Fruit fly (Drosophila melanogaster) whole organism, embryonic: ENCODE results near the gene Oatp30B.
A peak's percentile ranks its signal among the peaks of the same experiment; 100 is the strongest.

Experiments used
- Aef1 ChIP-seq: fragments of 200-800 bp; sonication (Bioruptor generic); IDR thresholded peaks from 3 replicates; pipeline ENCODE4 v1.3.6; 2022; ENCODE audit warnings: missing biosample characterization, missing genetic modification characterization
- Awh ChIP-seq: fragments of 200-800 bp; sonication (Bioruptor generic); IDR thresholded peaks from 2 replicates; pipeline ENCODE4, ENCODE4 v1.3.6; 2022; ENCODE audit warnings: missing biosample characterization, missing genetic modification characterization
- Bgb ChIP-seq: fragments of 200-800 bp; sonication (Bioruptor generic); IDR thresholded peaks from 2 replicates; pipeline ENCODE4 v1.3.6; 2022; ENCODE audit warnings: missing biosample characterization, missing genetic modification characterization; ENCODE audit not compliant: partially characterized antibody
- BtbVII ChIP-seq: fragments of 200-800 bp; sonication (Bioruptor generic); optimal IDR thresholded peaks from 3 replicates; lab custom pipeline; 2017; ENCODE audit warnings: missing biosample characterization, mild to moderate bottlenecking, missing genetic modification characterization
- CG10431 ChIP-seq: fragments of 200-800 bp; sonication (Bioruptor generic); optimal IDR thresholded peaks from 3 replicates; lab custom pipeline; 2018; ENCODE audit warnings: missing biosample characterization, mild to moderate bottlenecking, missing genetic modification characterization
- CG11085 ChIP-seq: fragments of 200-800 bp; sonication (Bioruptor generic); IDR thresholded peaks from 2 replicates; pipeline ENCODE4 v1.3.6; 2022; ENCODE audit warnings: missing biosample characterization, missing genetic modification characterization
- CG11456 ChIP-seq: fragments of 200-800 bp; sonication (Bioruptor generic); IDR thresholded peaks from 3 replicates; pipeline ENCODE4 v1.3.6; 2022; ENCODE audit warnings: missing biosample characterization, missing genetic modification characterization
- CG12219 ChIP-seq: fragments of 200-800 bp; sonication (Bioruptor generic); optimal IDR thresholded peaks from 3 replicates; lab custom pipeline; 2018; ENCODE audit warnings: missing biosample characterization, mild to moderate bottlenecking, missing genetic modification characterization
- CG13424 ChIP-seq: fragments of 200-800 bp; sonication (Bioruptor generic); optimal IDR thresholded peaks from 2 replicates; lab custom pipeline; 2019; ENCODE audit warnings: missing biosample characterization, mild to moderate bottlenecking, missing genetic modification characterization, moderate library complexity
- CG15601 ChIP-seq: fragments of 200-800 bp; sonication (Bioruptor generic); optimal IDR thresholded peaks from 3 replicates; lab custom pipeline; 2019; ENCODE audit warnings: missing biosample characterization, mild to moderate bottlenecking, missing genetic modification characterization, moderate library complexity
- CG17568 ChIP-seq: fragments of 200-800 bp; sonication (Bioruptor generic); optimal IDR thresholded peaks from 2 replicates; lab custom pipeline; 2018; ENCODE audit warnings: missing biosample characterization, mild to moderate bottlenecking, missing genetic modification characterization, moderate library complexity
- CG17912 ChIP-seq: fragments of 200-800 bp; sonication (Bioruptor generic); optimal IDR thresholded peaks from 2 replicates; lab custom pipeline; 2018; ENCODE audit warnings: missing biosample characterization, mild to moderate bottlenecking, missing genetic modification characterization
- CG2116 ChIP-seq: fragments of 200-800 bp; sonication (Bioruptor generic); optimal IDR thresholded peaks from 3 replicates; lab custom pipeline; 2018; ENCODE audit warnings: missing biosample characterization, mild to moderate bottlenecking, missing genetic modification characterization
- CG31224 ChIP-seq: fragments of 200-800 bp; sonication (Bioruptor generic); IDR thresholded peaks from 2 replicates; pipeline ENCODE4 v1.3.6; 2022; ENCODE audit warnings: missing biosample characterization, missing genetic modification characterization
- CG33213 ChIP-seq: fragments of 200-800 bp; sonication (Bioruptor generic); optimal IDR thresholded peaks from 3 replicates; lab custom pipeline; 2016; ENCODE audit warnings: missing biosample characterization, missing genetic modification characterization
- CG4328 ChIP-seq: fragments of 200-800 bp; sonication (Bioruptor generic); optimal IDR thresholded peaks from 3 replicates; lab custom pipeline; 2017; ENCODE audit warnings: missing biosample characterization, missing genetic modification reagents, missing genetic modification characterization
- CG5953 ChIP-seq: fragments of 200-800 bp; sonication (Bioruptor generic); IDR thresholded peaks from 2 replicates; pipeline ENCODE4 v1.3.6; 2022; ENCODE audit warnings: missing biosample characterization, missing genetic modification characterization
- CG6765 ChIP-seq: fragments of 200-800 bp; sonication (Bioruptor generic); optimal IDR thresholded peaks from 3 replicates; lab custom pipeline; 2017; ENCODE audit warnings: missing biosample characterization, mild to moderate bottlenecking, missing genetic modification characterization
- CG7372 ChIP-seq: fragments of 200-800 bp; sonication (Bioruptor generic); IDR thresholded peaks from 2 replicates; pipeline ENCODE4 v1.3.6; 2022; ENCODE audit warnings: missing biosample characterization, missing genetic modification characterization
- CG7556 ChIP-seq: fragments of 200-800 bp; sonication (Bioruptor generic); optimal IDR thresholded peaks from 2 replicates; lab custom pipeline; 2017; ENCODE audit warnings: missing biosample characterization, mild to moderate bottlenecking, missing genetic modification characterization
- CG7786 ChIP-seq: fragments of 200-800 bp; sonication (Bioruptor generic); optimal IDR thresholded peaks from 2 replicates; lab custom pipeline; 2016; ENCODE audit warnings: missing biosample characterization, missing genetic modification characterization
- CG9609 ChIP-seq: fragments of 200-800 bp; sonication (Bioruptor generic); optimal IDR thresholded peaks from 3 replicates; lab custom pipeline; 2016; ENCODE audit warnings: missing biosample characterization, missing genetic modification characterization
- Hmx ChIP-seq: fragments of 200-800 bp; sonication (Bioruptor generic); optimal IDR thresholded peaks from 2 replicates; lab custom pipeline; 2016; ENCODE audit warnings: missing biosample characterization, missing genetic modification characterization
- Lim3 ChIP-seq: fragments of 200-800 bp; sonication (Bioruptor generic); IDR thresholded peaks from 2 replicates; pipeline ENCODE4 v1.3.6; 2022; ENCODE audit warnings: missing biosample characterization, missing genetic modification characterization
- MESR4 ChIP-seq: fragments of 200-800 bp; sonication (Bioruptor generic); optimal IDR thresholded peaks from 2 replicates; lab custom pipeline; 2018; ENCODE audit warnings: missing biosample characterization, mild to moderate bottlenecking, missing genetic modification characterization, moderate library complexity
- Myb ChIP-seq: fragments of 200-800 bp; sonication (Bioruptor generic); optimal IDR thresholded peaks from 2 replicates; lab custom pipeline; 2016; ENCODE audit warnings: missing biosample characterization, missing genetic modification characterization
- Side ChIP-seq: fragments of 200-800 bp; sonication (Bioruptor generic); optimal IDR thresholded peaks from 2 replicates; lab custom pipeline; 2016; ENCODE audit warnings: missing biosample characterization, missing genetic modification characterization
- Sox100B ChIP-seq: fragments of 200-800 bp; sonication (Bioruptor generic); optimal IDR thresholded peaks from 3 replicates; lab custom pipeline; 2018; ENCODE audit warnings: missing biosample characterization, mild to moderate bottlenecking, missing genetic modification characterization
- ase ChIP-seq: fragments of 200-800 bp; sonication (Bioruptor generic); IDR thresholded peaks from 3 replicates; pipeline ENCODE4 v1.3.6; 2022; ENCODE audit warnings: missing biosample characterization, missing genetic modification characterization
- bab2 ChIP-seq: fragments of 200-800 bp; sonication (Bioruptor generic); optimal IDR thresholded peaks from 2 replicates; lab custom pipeline; 2016; ENCODE audit warnings: missing biosample characterization, missing genetic modification characterization
- cato ChIP-seq: fragments of 200-800 bp; sonication (Bioruptor generic); optimal IDR thresholded peaks from 2 replicates; lab custom pipeline; 2016; ENCODE audit warnings: missing biosample characterization, missing genetic modification characterization, borderline replicate concordance
- cg ChIP-seq: fragments of 200-800 bp; sonication (Bioruptor generic); optimal IDR thresholded peaks from 3 replicates; lab custom pipeline; 2019; ENCODE audit warnings: missing biosample characterization, mild to moderate bottlenecking, missing genetic modification characterization, moderate library complexity
- chinmo ChIP-seq: fragments of 200-800 bp; sonication (Bioruptor generic); IDR thresholded peaks from 4 replicates; pipeline ENCODE4 v1.3.6; 2022; ENCODE audit warnings: missing biosample characterization, missing genetic modification characterization; ENCODE audit not compliant: partially characterized antibody
- ci ChIP-seq: fragments of 200-800 bp; sonication (Bioruptor generic); IDR thresholded peaks from 3 replicates; pipeline ENCODE4 v1.3.6; 2022; ENCODE audit warnings: missing biosample characterization, missing genetic modification characterization
- dmrt99B ChIP-seq: fragments of 200-800 bp; sonication (Bioruptor generic); optimal IDR thresholded peaks from 2 replicates; lab custom pipeline; 2018; ENCODE audit warnings: missing biosample characterization, mild to moderate bottlenecking, missing genetic modification characterization, moderate library complexity
- fd3F ChIP-seq: fragments of 200-800 bp; sonication (Bioruptor generic); optimal IDR thresholded peaks from 2 replicates; lab custom pipeline; 2018; ENCODE audit warnings: missing biosample characterization, mild to moderate bottlenecking, missing genetic modification characterization, moderate library complexity
- fru ChIP-seq: fragments of >200 bp; optimal IDR thresholded peaks from 2 replicates; lab custom pipeline; 2017
- hkb ChIP-seq, 2 experiments: fragments of 200-800 bp in 1 of 2; fragments of >200 bp in 1 of 2; sonication (Bioruptor generic) in 1 of 2; IDR thresholded peaks in 1 of 2; optimal IDR thresholded peaks in 1 of 2; 2 replicates each; pipeline versions ENCODE4 v1.3.6 to Lab custom; 2017 to 2022; ENCODE audit warnings: missing biosample characterization in 1 of 2, missing genetic modification characterization in 1 of 2
- ind ChIP-seq: fragments of 200-800 bp; sonication (Bioruptor generic); optimal IDR thresholded peaks from 3 replicates; lab custom pipeline; 2016; ENCODE audit warnings: missing biosample characterization, missing genetic modification characterization
- lbe ChIP-seq: fragments of 200-800 bp; sonication (Bioruptor generic); optimal IDR thresholded peaks from 2 replicates; lab custom pipeline; 2016; ENCODE audit warnings: missing biosample characterization, mild to moderate bottlenecking, missing genetic modification characterization
- oc ChIP-seq: fragments of 200-800 bp; sonication (Bioruptor generic); optimal IDR thresholded peaks from 2 replicates; lab custom pipeline; 2018; ENCODE audit warnings: missing biosample characterization, mild to moderate bottlenecking, missing genetic modification characterization, moderate library complexity
- pho ChIP-seq: fragments of 200-800 bp; sonication (Bioruptor generic); optimal IDR thresholded peaks from 2 replicates; lab custom pipeline; 2016; ENCODE audit warnings: missing biosample characterization, missing genetic modification characterization
- repo ChIP-seq: fragments of 200-800 bp; sonication (Bioruptor generic); optimal IDR thresholded peaks from 2 replicates; lab custom pipeline; 2016; ENCODE audit warnings: missing biosample characterization, missing genetic modification characterization
- schlank ChIP-seq: fragments of 200-800 bp; sonication (Bioruptor generic); optimal IDR thresholded peaks from 2 replicates; lab custom pipeline; 2018; ENCODE audit warnings: missing biosample characterization, mild to moderate bottlenecking, missing genetic modification characterization
- sd ChIP-seq: fragments of 200-800 bp; sonication (Bioruptor generic); optimal IDR thresholded peaks from 3 replicates; lab custom pipeline; 2018; ENCODE audit warnings: missing biosample characterization, mild to moderate bottlenecking, missing genetic modification characterization, moderate library complexity
- sna ChIP-seq: fragments of 200-800 bp; sonication (Bioruptor generic); IDR thresholded peaks from 2 replicates; pipeline ENCODE4 v1.3.6; 2022; ENCODE audit warnings: missing biosample characterization, missing genetic modification characterization; ENCODE audit not compliant: partially characterized antibody
- ssp ChIP-seq: fragments of 200-800 bp; sonication (Bioruptor generic); IDR thresholded peaks from 2 replicates; pipeline ENCODE4 v1.3.6; 2022; ENCODE audit warnings: missing biosample characterization, missing genetic modification characterization
- stc ChIP-seq: fragments of 200-800 bp; sonication (Bioruptor generic); IDR thresholded peaks from 2 replicates; pipeline ENCODE4 v1.3.6; 2022; ENCODE audit warnings: missing biosample characterization, missing genetic modification characterization
- tap ChIP-seq: fragments of 200-800 bp; optimal IDR thresholded peaks from 3 replicates; lab custom pipeline; 2019; ENCODE audit warnings: missing biosample characterization, mild to moderate bottlenecking, missing genetic modification characterization, moderate library complexity
- vfl ChIP-seq: fragments of 200-800 bp; sonication (Bioruptor generic); optimal IDR thresholded peaks from 2 replicates; lab custom pipeline; 2016; ENCODE audit warnings: missing biosample characterization, missing genetic modification characterization
- zfh1 ChIP-seq: fragments of 200-800 bp; sonication (Bioruptor generic); IDR thresholded peaks from 3 replicates; pipeline ENCODE4 v1.3.6; 2022; ENCODE audit warnings: missing biosample characterization, missing genetic modification characterization

Gene Oatp30B

dm6 chr2L:9570673-9571193 lies 49.7 kb downstream of the Oatp30B start (continued):
- TF ChIP-seq Side (GFP tag; lab: Kevin White, UChicago) (no peak), cg (peak; percentile 23), CG11085 (GFP tag; lab: Robert Waterston, UW) (no peak), Sox100B (GFP tag; lab: Kevin White, UChicago) (peak; percentile 28), CG6765 (peak; percentile 61), lbe (no peak), CG9609 (no peak), CG4328 (GFP tag; lab: Kevin White, UChicago) (peak; percentile 32), hkb (optimal IDR thresholded peaks at IDR 0.05; lab: Kevin White, UChicago) (no peak), hkb (GFP tag; IDR thresholded peaks at IDR 0.05; lab: Robert Waterston, UW) (peak; percentile 60), CG7786 (no peak), Bgb (no peak), CG13424 (peak; percentile 25), Awh (peak; percentile 36; the same call in 1 of the 2 replicates), CG7556 (GFP tag; lab: Kevin White, UChicago) (no peak), bab2 (GFP tag; lab: Kevin White, UChicago) (no peak), CG15601 (tag; lab: Kevin White, UChicago) (peak; percentile 17), CG11456 (no peak), Lim3 (GFP tag; lab: Robert Waterston, UW) (no peak), sd (tag; lab: Kevin White, UChicago) (peak; percentile 59), pho (GFP tag; lab: Kevin White, UChicago) (no peak), ase (GFP tag; lab: Robert Waterston, UW) (no peak), stc (GFP tag; lab: Robert Waterston, UW) (no peak), schlank (peak; percentile 33), CG10431 (GFP tag; lab: Kevin White, UChicago) (peak; percentile 31), sna (GFP tag; lab: Robert Waterston, UW) (no peak), CG5953 (GFP tag; lab: Robert Waterston, UW) (no peak), CG2116 (GFP tag; lab: Kevin White, UChicago) (no peak), CG33213 (peak; percentile 3), CG17568 (peak; percentile 76), CG17912 (GFP tag; lab: Kevin White, UChicago) (peak; percentile 42), MESR4 (GFP tag; lab: Kevin White, UChicago) (peak; percentile 11), Hmx (no peak), CG7372 (GFP tag; lab: Robert Waterston, UW) (no peak), Myb (GFP tag; lab: Kevin White, UChicago) (no peak), ind (no peak), ssp (GFP tag; lab: Robert Waterston, UW) (no peak), CG12219 (GFP tag; lab: Kevin White, UChicago) (peak; percentile 28), fd3F (GFP tag; lab: Kevin White, UChicago) (peak; percentile 49), oc (tag; lab: Kevin White, UChicago) (peak; percentile 47), repo (no peak), zfh1 (GFP tag; lab: Robert Waterston, UW) (no peak), CG31224 (GFP tag; lab: Robert Waterston, UW) (no peak), ci (GFP tag; lab: Robert Waterston, UW) (peak; percentile 72; the same call in 1 of the 3 replicates), chinmo (GFP tag; lab: Robert Waterston, UW) (peak; percentile 11; the same call in 1 of the 4 replicates), tap (tag; lab: Kevin White, UChicago) (no peak), cato (no peak), fru (no peak), Aef1 (GFP tag; lab: Robert Waterston, UW) (peak; percentile 21; the same call in 1 of the 3 replicates), vfl (GFP tag; lab: Kevin White, UChicago) (no peak), BtbVII (GFP tag; lab: Kevin White, UChicago) (peak; percentile 49), dmrt99B (tag; lab: Kevin White, UChicago) (peak; percentile 37)
